Fruit fly (Drosophila melanogaster): ENCODE results near the gene TkR86C.

DNA sequence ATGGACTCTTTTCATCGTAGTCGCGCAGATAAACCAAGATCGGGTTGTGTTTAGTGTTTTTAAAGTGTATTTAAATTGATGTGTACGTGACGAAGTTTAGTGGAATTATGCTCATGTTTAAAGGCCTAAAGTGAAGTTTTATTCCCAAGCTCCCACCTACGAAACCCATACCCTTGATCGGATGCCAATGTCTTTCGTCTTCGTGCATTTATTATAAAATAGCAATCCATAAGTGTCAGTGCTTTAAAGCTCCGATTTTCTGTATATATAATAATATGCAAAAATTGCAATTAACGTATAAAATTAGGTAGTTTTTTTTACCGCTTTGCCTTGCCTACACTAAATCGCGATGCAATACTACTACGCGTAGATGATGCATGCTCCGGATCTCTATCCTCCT, 46.1 kb downstream of the TkR86C start, which contains the start of gene CG31391:
- no peak for TF ChIP-seq psq (optimal IDR thresholded peaks at IDR 0.05)
- TF ChIP-seq h (optimal IDR thresholded peaks at IDR 0.05) = no peak
- no peak for TF ChIP-seq Myc (optimal IDR thresholded peaks at IDR 0.05)
- TF ChIP-seq ttk (optimal IDR thresholded peaks at IDR 0.05) = no peak
- TF ChIP-seq Sin3A (optimal IDR thresholded peaks at IDR 0.05) = no peak
